Worm (Caenorhabditis elegans) whole organism, midembryonic: ENCODE measurements around the gene H20J04.1.
"Not testable (repeated sequence)": the region's sequence is repeated elsewhere in the genome, so short reads cannot be mapped to it uniquely, and the experiment has no call there.

Experiments
- T22C8.4 ChIP-seq: fragments of 200-800 bp; sonication (Bioruptor generic); IDR thresholded peaks from 2 replicates; pipeline ENCODE4 v1.3.6; 2022; ENCODE audit warnings: missing genetic modification characterization, missing compliant biosample characterization
- cog-1 ChIP-seq: sonication (generic microtip); optimal IDR thresholded peaks from 2 replicates; lab custom pipeline; 2016; ENCODE audit warnings: missing genetic modification characterization, missing compliant biosample characterization
- flt-1 ChIP-seq: fragments of 200-800 bp; sonication (Bioruptor generic); IDR thresholded peaks from 2 replicates; pipeline ENCODE4 v1.3.6; 2022; ENCODE audit warnings: missing genetic modification characterization, missing compliant biosample characterization
- ref-1 ChIP-seq: fragments of 200-800 bp; sonication (Bioruptor generic); conservative IDR thresholded peaks from 2 replicates; pipeline ENCODE4 v1.3.6; 2022; ENCODE audit warnings: missing genetic modification reagents, missing genetic modification characterization, missing compliant biosample characterization
- ztf-23 ChIP-seq: fragments of 200-800 bp; sonication (Bioruptor generic); IDR thresholded peaks from 2 replicates; pipeline ENCODE4 v1.3.6; 2022; ENCODE audit warnings: missing genetic modification reagents, missing genetic modification characterization, missing compliant biosample characterization

ce11 chrII:4309112-4309511, 46.3 kb upstream of the H20J04.1 start:
- TF ChIP-seq ztf-23 (GFP tag; lab: Robert Waterston, UW) = 0 out of 2 replicates have a peak, but pooled peaks have one; percentile 11
- TF ChIP-seq T22C8.4 (GFP tag; lab: Robert Waterston, UW); ref-1 (GFP tag; lab: Robert Waterston, UW); flt-1 (GFP tag; lab: Robert Waterston, UW); cog-1 (tag; lab: Kevin White, UChicago): not testable (repeated sequence)
